Worm (Caenorhabditis elegans) whole organism, early embryonic: Measurements from ENCODE around the gene cogc-4.

Experiments used
- ama-1 ChIP-seq: fragments of 150-350 bp; optimal IDR thresholded peaks from 2 replicates; lab custom pipeline; 2014
- ceh-13 ChIP-seq: fragments of 200-800 bp; sonication (Bioruptor generic); optimal IDR thresholded peaks from 2 replicates; lab custom pipeline; 2018; ENCODE audit warnings: mild to moderate bottlenecking, missing genetic modification characterization, missing compliant biosample characterization
- ceh-36 ChIP-seq: sonication (generic microtip); optimal IDR thresholded peaks from 2 replicates; lab custom pipeline; 2016; ENCODE audit warnings: missing genetic modification characterization, inconsistent platforms, missing compliant biosample characterization
- flt-1 ChIP-seq: fragments of 200-800 bp; sonication (Bioruptor generic); IDR thresholded peaks from 2 replicates; pipeline ENCODE4 v1.3.6; 2022; ENCODE audit warnings: missing genetic modification characterization, missing compliant biosample characterization
- tbx-11 ChIP-seq: fragments of 200-800 bp; sonication (Bioruptor generic); IDR thresholded peaks from 2 replicates; pipeline ENCODE4 v1.3.6; 2022; ENCODE audit warnings: missing genetic modification characterization, missing compliant biosample characterization
- tbx-37 ChIP-seq: fragments of 200-800 bp; sonication (Bioruptor generic); conservative IDR thresholded peaks from 2 replicates; pipeline ENCODE4 v1.3.6; 2022; ENCODE audit warnings: missing genetic modification reagents, missing genetic modification characterization, missing compliant biosample characterization
- tra-4 ChIP-seq: sonication (generic microtip); optimal IDR thresholded peaks from 2 replicates; lab custom pipeline; 2017; ENCODE audit warnings: missing genetic modification characterization, missing compliant biosample characterization

DNA sequence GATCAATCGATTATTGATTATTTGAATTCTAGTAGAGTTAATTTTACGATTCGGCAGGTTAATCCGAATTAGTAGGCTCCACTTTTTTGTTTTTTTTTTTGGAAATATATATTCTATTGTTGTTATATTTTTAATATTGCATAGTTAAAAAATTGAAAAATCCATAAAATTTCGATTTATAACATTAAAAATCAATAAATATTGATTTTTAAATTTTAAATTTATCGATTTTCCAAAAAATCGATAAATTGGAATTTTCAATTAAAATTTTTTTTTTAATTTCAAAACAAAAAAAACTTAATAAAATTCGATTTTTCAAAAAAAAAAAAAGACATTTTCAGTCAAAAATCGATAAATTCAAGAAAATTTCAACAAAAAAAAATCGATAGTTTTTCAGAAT is 16.8 kb downstream of the cogc-4 start:
- TF ChIP-seq ceh-13 (GFP tag; lab: Kevin White, UChicago) (no peak), ceh-36 (tag; lab: Kevin White, UChicago) (no peak), ama-1 (no peak), tra-4 (tag; lab: Kevin White, UChicago) (no peak), tbx-11 (GFP tag; lab: Robert Waterston, UW) (no peak), tbx-37 (no peak), flt-1 (no peak)
